Fruit fly (Drosophila melanogaster): ENCODE results near the gene Ugt37A1.

The Ugt37A1 gene

DNA sequence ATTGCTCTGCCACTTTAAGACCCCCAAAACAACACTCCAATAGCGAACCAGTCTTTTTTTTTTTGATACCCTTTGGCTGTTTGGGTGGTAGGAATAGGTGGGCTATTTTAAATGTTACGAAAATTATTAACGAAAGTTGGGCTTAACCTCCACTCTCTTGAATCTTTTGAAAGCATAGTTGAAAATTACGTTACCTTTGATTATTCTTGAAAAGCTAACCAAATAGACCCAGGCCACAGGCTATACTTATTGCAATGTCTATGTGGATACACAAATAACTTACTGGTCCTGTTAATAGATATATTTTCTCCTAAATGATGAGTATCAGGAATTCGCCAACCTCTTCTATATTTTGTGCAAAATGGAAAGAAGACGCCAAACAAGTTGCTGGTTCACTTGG, 45.9 kb downstream of the Ugt37A1 start (continued):
- TF ChIP-seq spab (GFP tag; optimal IDR thresholded peaks at IDR 0.05) = no peak
- peak; percentile 22 for TF ChIP-seq Lpt (GFP tag; optimal IDR thresholded peaks at IDR 0.05)
- TF ChIP-seq Hr4 (GFP tag; optimal IDR thresholded peaks at IDR 0.05) = peak; percentile 69
- TF ChIP-seq pdm3 (GFP tag; optimal IDR thresholded peaks at IDR 0.05) = peak; percentile 3
- TF ChIP-seq CG6276 (GFP tag; optimal IDR thresholded peaks at IDR 0.05) = peak; percentile 61
- TF ChIP-seq CG3919 (GFP tag; optimal IDR thresholded peaks at IDR 0.05) = peak; percentile 20
- no peak for TF ChIP-seq fd85E (GFP tag; optimal IDR thresholded peaks at IDR 0.05)
- TF ChIP-seq CG6808 (GFP tag; optimal IDR thresholded peaks at IDR 0.05) = no peak
- 0 out of 3 replicates have a peak, but pooled peaks have one; percentile 11 for TF ChIP-seq CG6163 (GFP tag; IDR thresholded peaks at IDR 0.05)
- TF ChIP-seq OdsH (GFP tag; optimal IDR thresholded peaks at IDR 0.05) = peak; percentile 20
- no peak for TF ChIP-seq CG9139 (GFP tag; optimal IDR thresholded peaks at IDR 0.05)
- TF ChIP-seq CG3032 (tag; optimal IDR thresholded peaks at IDR 0.05) = no peak
- no peak for TF ChIP-seq net (GFP tag; optimal IDR thresholded peaks at IDR 0.05)
- TF ChIP-seq fkh (GFP tag; optimal IDR thresholded peaks at IDR 0.05) = no peak
- TF ChIP-seq achi (GFP tag; optimal IDR thresholded peaks at IDR 0.05) = peak; percentile 20
- TF ChIP-seq CG8632 (GFP tag; optimal IDR thresholded peaks at IDR 0.05) = no peak
- TF ChIP-seq esn (GFP tag; optimal IDR thresholded peaks at IDR 0.05) = no peak
- no peak for TF ChIP-seq CG7368 (GFP tag; optimal IDR thresholded peaks at IDR 0.05)
- no peak for TF ChIP-seq Ets21C (GFP tag; optimal IDR thresholded peaks at IDR 0.05)
- peak; percentile 54 for TF ChIP-seq CG32006 (GFP tag; optimal IDR thresholded peaks at IDR 0.05)
- TF ChIP-seq CG31627 (GFP tag; optimal IDR thresholded peaks at IDR 0.05) = no peak
- peak; percentile 32 for TF ChIP-seq cyc (GFP tag; optimal IDR thresholded peaks at IDR 0.05)
- TF ChIP-seq dac (GFP tag; optimal IDR thresholded peaks at IDR 0.05) = peak; percentile 2
- no peak for TF ChIP-seq CG11762 (GFP tag; optimal IDR thresholded peaks at IDR 0.05; ENCODE audit: insufficient read depth)
- TF ChIP-seq CG6792 (GFP tag; optimal IDR thresholded peaks at IDR 0.05) = no peak
- TF ChIP-seq Hr39 (GFP tag; optimal IDR thresholded peaks at IDR 0.05) = no peak
- no peak for TF ChIP-seq CG8319 (GFP tag; optimal IDR thresholded peaks at IDR 0.05)
- peak; percentile 12 for TF ChIP-seq CG10631 (GFP tag; optimal IDR thresholded peaks at IDR 0.05)

DNA sequence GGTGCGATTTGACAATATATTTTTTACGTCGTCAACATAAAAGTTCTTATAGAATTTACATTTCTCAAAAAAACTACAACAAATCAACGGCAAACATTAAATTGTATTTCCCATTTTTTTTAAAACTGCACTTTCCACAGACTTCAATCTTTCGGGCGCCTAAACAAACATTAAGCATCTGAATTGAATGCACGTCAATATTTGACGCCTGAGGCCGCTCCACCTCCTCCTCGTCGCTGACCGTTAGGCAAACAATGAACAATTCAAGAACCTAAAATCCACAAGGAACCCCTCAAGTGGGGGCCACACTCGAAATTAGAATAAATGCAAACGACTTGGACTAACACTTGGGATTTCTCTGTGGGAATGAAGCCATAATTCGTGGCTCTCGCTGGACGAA, 46.5 kb downstream of the Ugt37A1 start:
- TF ChIP-seq esn (GFP tag; optimal IDR thresholded peaks at IDR 0.05) (no peak), CG11902 (GFP tag; optimal IDR thresholded peaks at IDR 0.05) (no peak), fkh (GFP tag; optimal IDR thresholded peaks at IDR 0.05) (peak; percentile 33)

DNA sequence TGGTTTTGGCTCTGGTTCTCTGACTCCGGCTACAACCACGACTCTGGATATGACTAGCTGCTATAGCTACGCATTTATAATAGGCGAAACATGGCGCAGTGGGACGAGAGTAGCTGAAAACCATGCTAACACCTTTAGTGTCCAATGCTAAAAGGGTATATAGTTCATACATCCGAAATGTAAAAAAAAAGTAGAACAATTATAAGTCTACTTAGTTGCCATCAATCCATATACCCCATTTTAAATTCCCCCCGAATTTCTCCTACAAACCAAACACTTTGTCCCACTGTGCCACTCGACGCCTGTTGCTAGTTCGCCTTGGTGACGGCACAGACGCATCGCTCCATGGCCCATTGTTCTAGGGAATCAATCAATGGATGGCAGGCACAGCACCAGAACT, 47.6 kb downstream of the Ugt37A1 start:
- TF ChIP-seq CG7368 (GFP tag; optimal IDR thresholded peaks at IDR 0.05) = peak; percentile 79
- peak; percentile 43 for TF ChIP-seq dac (GFP tag; optimal IDR thresholded peaks at IDR 0.05)
- peak; percentile 71 for TF ChIP-seq CG8319 (GFP tag; optimal IDR thresholded peaks at IDR 0.05)
- peak; percentile 84 for TF ChIP-seq Sox14 (GFP tag; optimal IDR thresholded peaks at IDR 0.05)
- TF ChIP-seq CG32006 (GFP tag; optimal IDR thresholded peaks at IDR 0.05) = peak; percentile 85
- TF ChIP-seq cyc (GFP tag; optimal IDR thresholded peaks at IDR 0.05) = peak; percentile 52
- peak; percentile 66 for TF ChIP-seq CG6792 (GFP tag; optimal IDR thresholded peaks at IDR 0.05)
- TF ChIP-seq CG3032 (tag; optimal IDR thresholded peaks at IDR 0.05) = peak; percentile 88
- no peak for TF ChIP-seq Sox102F (GFP tag; optimal IDR thresholded peaks at IDR 0.05)
- TF ChIP-seq CG16779 (tag; optimal IDR thresholded peaks at IDR 0.05) = peak; percentile 75
- TF ChIP-seq Smox (GFP tag; optimal IDR thresholded peaks at IDR 0.05) = no peak
- TF ChIP-seq CG6854 (GFP tag; optimal IDR thresholded peaks at IDR 0.05) = no peak
- peak; percentile 77 for TF ChIP-seq svp (GFP tag)
- TF ChIP-seq pdm3 (GFP tag; optimal IDR thresholded peaks at IDR 0.05) = peak; percentile 73
- no peak for TF ChIP-seq Met (GFP tag; optimal IDR thresholded peaks at IDR 0.05)
- peak; percentile 66 for TF ChIP-seq fd59A (GFP tag; optimal IDR thresholded peaks at IDR 0.05)
- TF ChIP-seq fkh (GFP tag; optimal IDR thresholded peaks at IDR 0.05) = no peak
- peak; percentile 79 for TF ChIP-seq achi (GFP tag; optimal IDR thresholded peaks at IDR 0.05)
- TF ChIP-seq CG6163 (GFP tag; IDR thresholded peaks at IDR 0.05) = peak; percentile 94
- peak; percentile 52 for TF ChIP-seq CG11902 (GFP tag; optimal IDR thresholded peaks at IDR 0.05)
- TF ChIP-seq CG10631 (GFP tag; optimal IDR thresholded peaks at IDR 0.05) = peak; percentile 80
- peak; percentile 75 for TF ChIP-seq net (GFP tag; optimal IDR thresholded peaks at IDR 0.05)
- TF ChIP-seq CG8632 (GFP tag; optimal IDR thresholded peaks at IDR 0.05) = peak; percentile 42
- TF ChIP-seq fd85E (GFP tag; optimal IDR thresholded peaks at IDR 0.05) = peak; percentile 45
- peak; percentile 38 for TF ChIP-seq CG34406 (GFP tag; optimal IDR thresholded peaks at IDR 0.05)
- TF ChIP-seq Lpt (GFP tag; optimal IDR thresholded peaks at IDR 0.05) = peak; percentile 82
- TF ChIP-seq Eip75B (GFP tag; optimal IDR thresholded peaks at IDR 0.05) = peak; percentile 66
- TF ChIP-seq Blimp-1 (GFP tag; optimal IDR thresholded peaks at IDR 0.05) = no peak
- TF ChIP-seq CG11762 (GFP tag; optimal IDR thresholded peaks at IDR 0.05; ENCODE audit: insufficient read depth) = peak; percentile 89
- peak; percentile 92 for TF ChIP-seq spab (GFP tag; optimal IDR thresholded peaks at IDR 0.05)
- peak; percentile 78 to 84 for TF ChIP-seq ss (GFP tag; optimal IDR thresholded peaks at IDR 0.05)
- TF ChIP-seq CG8119 (GFP tag; IDR thresholded peaks at IDR 0.05) = peak; percentile 84
- peak; percentile 39 to 80 for TF ChIP-seq salr (GFP tag; optimal IDR thresholded peaks at IDR 0.05)
- peak; percentile 93 for TF ChIP-seq eg (GFP tag; IDR thresholded peaks at IDR 0.05)
- TF ChIP-seq CG10669 (GFP tag; optimal IDR thresholded peaks at IDR 0.05) = peak; percentile 91
